Worm (Caenorhabditis elegans): ENCODE data around the gene ndx-6.
A peak's percentile ranks its signal among the peaks of the same experiment; 100 is the strongest.

The ndx-6 gene

ce11 chrII:5373275-5374047 lies 16.2 kb downstream of the ndx-6 start, which contains the start of the genes agt-2 and F09E5.3:
TSS of gene agt-2 (minus strand) at chrII:5373827.
TSS of gene F09E5.3 (plus strand) at chrII:5373997.
- 0 out of 2 replicates have a peak, but pooled peaks have one; percentile 27 for TF ChIP-seq tbx-37 (GFP tag; conservative IDR thresholded peaks at IDR 0.05)
- no peak for TF ChIP-seq ama-1 (optimal IDR thresholded peaks at IDR 0.05)
- peak; percentile 20 for TF ChIP-seq hmg-4 (GFP tag; optimal IDR thresholded peaks at IDR 0.05)
- TF ChIP-seq flt-1 (GFP tag; IDR thresholded peaks at IDR 0.05): 0 out of 2 replicates have a peak, but pooled peaks have one; percentile 54
- peak; percentile 36 for TF ChIP-seq F13C5.2 (tag; optimal IDR thresholded peaks at IDR 0.05)

- TF ChIP-seq hmg-4 (GFP tag; optimal IDR thresholded peaks at IDR 0.05): no peak
- TF ChIP-seq B0310.2 (tag; optimal IDR thresholded peaks at IDR 0.05): no peak
- no peak for TF ChIP-seq F13C5.2 (tag; optimal IDR thresholded peaks at IDR 0.05)
- no peak for TF ChIP-seq sea-1 (GFP tag; conservative IDR thresholded peaks at IDR 0.05)
- TF ChIP-seq tra-4 (tag; optimal IDR thresholded peaks at IDR 0.05): no peak
- no peak for TF ChIP-seq ceh-36 (tag; optimal IDR thresholded peaks at IDR 0.05)
- TF ChIP-seq pes-1 (GFP tag; IDR thresholded peaks at IDR 0.05): no peak
- no peak for TF ChIP-seq aly-1 (tag; optimal IDR thresholded peaks at IDR 0.05)
- no peak for TF ChIP-seq flt-1 (GFP tag; IDR thresholded peaks at IDR 0.05)
- no peak for TF ChIP-seq ceh-13 (GFP tag; optimal IDR thresholded peaks at IDR 0.05)
- TF ChIP-seq tbx-37 (GFP tag; conservative IDR thresholded peaks at IDR 0.05): no peak
- TF ChIP-seq ets-7 (tag; optimal IDR thresholded peaks at IDR 0.05): no peak
Measured at ce11 chrII:5370641-5371040, 19.0 kb downstream of the ndx-6 start, which contains the start of gene F09E5.12. TSS of gene F09E5.12 (minus strand) at chrII:5370741.

- TF ChIP-seq ama-1 (optimal IDR thresholded peaks at IDR 0.05) (no peak), sea-1 (GFP tag; conservative IDR thresholded peaks at IDR 0.05) (no peak), hmg-4 (GFP tag; optimal IDR thresholded peaks at IDR 0.05) (no peak), hnd-1 (tag; optimal IDR thresholded peaks at IDR 0.05) (no peak), ceh-13 (GFP tag; optimal IDR thresholded peaks at IDR 0.05) (no peak), B0310.2 (tag; optimal IDR thresholded peaks at IDR 0.05) (no peak), ceh-36 (tag; optimal IDR thresholded peaks at IDR 0.05) (no peak), hmbx-1 (tag; optimal IDR thresholded peaks at IDR 0.05) (no peak), flt-1 (GFP tag; IDR thresholded peaks at IDR 0.05) (no peak), scrt-1 (GFP tag; IDR thresholded peaks at IDR 0.05) (no peak)
Measured at ce11 chrII:5365645-5366044, 24.0 kb downstream of the ndx-6 start, which contains the start of gene F09E5.16. TSS of gene F09E5.16 (minus strand) at chrII:5365745.

- TF ChIP-seq tra-4 (tag; optimal IDR thresholded peaks at IDR 0.05) (no peak), ceh-13 (GFP tag; optimal IDR thresholded peaks at IDR 0.05) (no peak), tbx-37 (GFP tag; conservative IDR thresholded peaks at IDR 0.05) (no peak), hnd-1 (tag; optimal IDR thresholded peaks at IDR 0.05) (no peak), ceh-36 (tag; optimal IDR thresholded peaks at IDR 0.05) (no peak), hmg-4 (GFP tag; optimal IDR thresholded peaks at IDR 0.05) (no peak), sea-1 (GFP tag; conservative IDR thresholded peaks at IDR 0.05) (no peak), aly-1 (tag; optimal IDR thresholded peaks at IDR 0.05) (no peak), pes-1 (GFP tag; IDR thresholded peaks at IDR 0.05) (no peak), tbx-11 (GFP tag; IDR thresholded peaks at IDR 0.05) (no peak), flt-1 (GFP tag; IDR thresholded peaks at IDR 0.05) (no peak), ets-7 (tag; optimal IDR thresholded peaks at IDR 0.05) (no peak)
Measured at ce11 chrII:5364516-5364915, 25.2 kb downstream of the ndx-6 start.

ce11 chrII:5359252-5359651 lies 30.4 kb downstream of the ndx-6 start, which contains the start of gene sec-6:
TSS of gene sec-6 (plus strand) at chrII:5359552.
- TF ChIP-seq ama-1 (optimal IDR thresholded peaks at IDR 0.05): no peak
- no peak for TF ChIP-seq aly-1 (tag; optimal IDR thresholded peaks at IDR 0.05)
- TF ChIP-seq scrt-1 (GFP tag; IDR thresholded peaks at IDR 0.05): no peak
- no peak for TF ChIP-seq hmbx-1 (tag; optimal IDR thresholded peaks at IDR 0.05)
- no peak for TF ChIP-seq ets-7 (tag; optimal IDR thresholded peaks at IDR 0.05)

ce11 chrII:5358137-5358745 lies 31.4 kb downstream of the ndx-6 start, which contains the start of the genes F09E5.11 and bmy-1:
TSS of gene F09E5.11 (minus strand) at chrII:5358187.
TSS of gene bmy-1 (plus strand) at chrII:5358695.
- TF ChIP-seq F13C5.2 (tag; optimal IDR thresholded peaks at IDR 0.05) (peak; percentile 61), sea-1 (GFP tag; conservative IDR thresholded peaks at IDR 0.05) (0 out of 2 replicates have a peak, but pooled peaks have one; percentile 23), tbx-11 (GFP tag; IDR thresholded peaks at IDR 0.05) (0 out of 2 replicates have a peak, but pooled peaks have one; percentile 42), aly-1 (tag; optimal IDR thresholded peaks at IDR 0.05) (no peak), hnd-1 (tag; optimal IDR thresholded peaks at IDR 0.05) (no peak), scrt-1 (GFP tag; IDR thresholded peaks at IDR 0.05) (no peak), ets-7 (tag; optimal IDR thresholded peaks at IDR 0.05) (peak; percentile 23), hmg-4 (GFP tag; optimal IDR thresholded peaks at IDR 0.05) (peak; percentile 74), B0310.2 (tag; optimal IDR thresholded peaks at IDR 0.05) (no peak), ama-1 (optimal IDR thresholded peaks at IDR 0.05) (no peak), tbx-37 (GFP tag; conservative IDR thresholded peaks at IDR 0.05) (peak; percentile 79), pes-1 (GFP tag; IDR thresholded peaks at IDR 0.05) (peak; percentile 74), ceh-36 (tag; optimal IDR thresholded peaks at IDR 0.05) (no peak), ceh-13 (GFP tag; optimal IDR thresholded peaks at IDR 0.05) (peak; percentile 21), flt-1 (GFP tag; IDR thresholded peaks at IDR 0.05) (0 out of 2 replicates have a peak, but pooled peaks have one; percentile 11), hmbx-1 (tag; optimal IDR thresholded peaks at IDR 0.05) (no peak), tra-4 (tag; optimal IDR thresholded peaks at IDR 0.05) (no peak)

- no peak for TF ChIP-seq hmg-4 (GFP tag; optimal IDR thresholded peaks at IDR 0.05)
- no peak for TF ChIP-seq scrt-1 (GFP tag; IDR thresholded peaks at IDR 0.05)
- no peak for TF ChIP-seq tbx-37 (GFP tag; conservative IDR thresholded peaks at IDR 0.05)
- TF ChIP-seq flt-1 (GFP tag; IDR thresholded peaks at IDR 0.05): no peak
- TF ChIP-seq ama-1 (optimal IDR thresholded peaks at IDR 0.05): no peak
- TF ChIP-seq aly-1 (tag; optimal IDR thresholded peaks at IDR 0.05): no peak
- no peak for TF ChIP-seq F13C5.2 (tag; optimal IDR thresholded peaks at IDR 0.05)
- no peak for TF ChIP-seq ceh-13 (GFP tag; optimal IDR thresholded peaks at IDR 0.05)
- TF ChIP-seq tbx-11 (GFP tag; IDR thresholded peaks at IDR 0.05): no peak
- no peak for TF ChIP-seq tra-4 (tag; optimal IDR thresholded peaks at IDR 0.05)
- TF ChIP-seq ceh-36 (tag; optimal IDR thresholded peaks at IDR 0.05): no peak
- TF ChIP-seq B0310.2 (tag; optimal IDR thresholded peaks at IDR 0.05): no peak
- TF ChIP-seq sea-1 (GFP tag; conservative IDR thresholded peaks at IDR 0.05): no peak
- TF ChIP-seq hnd-1 (tag; optimal IDR thresholded peaks at IDR 0.05): no peak
- TF ChIP-seq pes-1 (GFP tag; IDR thresholded peaks at IDR 0.05): no peak
Measured at ce11 chrII:5355384-5355783, 34.3 kb downstream of the ndx-6 start, which contains the start of gene srg-69. TSS of gene srg-69 (plus strand) at chrII:5355684.
